Fruit fly (Drosophila melanogaster): Measurements from ENCODE around the gene CG12104.

The CG12104 gene

dm6 chr3L:1578391-1578948 lies 24.0 kb downstream of the CG12104 start (continued):
- TF ChIP-seq dmrt11E (tag; optimal IDR thresholded peaks at IDR 0.05) (no peak), CG31365 (tag; optimal IDR thresholded peaks at IDR 0.05) (no peak), gsb-n (tag; optimal IDR thresholded peaks at IDR 0.05) (no peak), Bdp1 (GFP tag; optimal IDR thresholded peaks at IDR 0.05) (no peak), Hmx (GFP tag; optimal IDR thresholded peaks at IDR 0.05) (no peak), ftz-f1 (GFP tag; optimal IDR thresholded peaks at IDR 0.05) (peak; percentile 2), CG6254 (GFP tag; optimal IDR thresholded peaks at IDR 0.05) (no peak), Dbx (GFP tag; IDR thresholded peaks at IDR 0.05) (no peak), bigmax (GFP tag; optimal IDR thresholded peaks at IDR 0.05) (no peak), CG12104 (GFP tag; optimal IDR thresholded peaks at IDR 0.05) (no peak), nmo (GFP tag; optimal IDR thresholded peaks at IDR 0.05) (peak; percentile 4), tio (GFP tag; optimal IDR thresholded peaks at IDR 0.05) (no peak), Myb (GFP tag; optimal IDR thresholded peaks at IDR 0.05) (no peak), CG8765 (GFP tag; IDR thresholded peaks at IDR 0.05) (no peak), sens (GFP tag) (peak; percentile 88), CG10321 (GFP tag; IDR thresholded peaks at IDR 0.05) (no peak), Fer2 (tag; optimal IDR thresholded peaks at IDR 0.05) (no peak), lov (optimal IDR thresholded peaks at IDR 0.05) (no peak), lov (GFP tag; IDR thresholded peaks at IDR 0.05) (0 out of 3 replicates have a peak, but pooled peaks have one; percentile 57), Awh (GFP tag; IDR thresholded peaks at IDR 0.05) (peak; percentile 59), nerfin-1 (tag; optimal IDR thresholded peaks at IDR 0.05) (no peak), hb (GFP tag; IDR thresholded peaks at IDR 0.05; ENCODE audit: partially characterized antibody) (no peak), CG10959 (GFP tag; IDR thresholded peaks at IDR 0.05) (no peak), Poxn (GFP tag; IDR thresholded peaks at IDR 0.05) (no peak), CG4707 (GFP tag; optimal IDR thresholded peaks at IDR 0.05) (peak; percentile 7), CG17612 (GFP tag; IDR thresholded peaks at IDR 0.05) (no peak), maf-S (GFP tag; optimal IDR thresholded peaks at IDR 0.05) (no peak), BtbVII (GFP tag; optimal IDR thresholded peaks at IDR 0.05) (peak; percentile 69), CG3847 (GFP tag; IDR thresholded peaks at IDR 0.05) (no peak; the same call in 1 of the 2 replicates), CG4404 (GFP tag; IDR thresholded peaks at IDR 0.05) (no peak), Hand (GFP tag; optimal IDR thresholded peaks at IDR 0.05) (no peak), yki (optimal IDR thresholded peaks at IDR 0.05) (no peak), CG17568 (GFP tag; optimal IDR thresholded peaks at IDR 0.05) (peak; percentile 28), Deaf1 (tag; optimal IDR thresholded peaks at IDR 0.05) (no peak), CG1233 (GFP tag; optimal IDR thresholded peaks at IDR 0.05) (no peak), CG9797 (GFP tag; optimal IDR thresholded peaks at IDR 0.05) (no peak), ase (GFP tag; IDR thresholded peaks at IDR 0.05) (peak; percentile 24; the same call in 1 of the 3 replicates), tap (tag; optimal IDR thresholded peaks at IDR 0.05) (peak; percentile 17), fd96Cb (tag; optimal IDR thresholded peaks at IDR 0.05) (peak; percentile 41), hbn (GFP tag; IDR thresholded peaks at IDR 0.05; ENCODE audit: partially characterized antibody) (no peak), CG9932 (GFP tag; IDR thresholded peaks at IDR 0.05) (no peak), CrebB (tag; optimal IDR thresholded peaks at IDR 0.05) (no peak), CG17802 (tag; optimal IDR thresholded peaks at IDR 0.05) (no peak), CG15479 (GFP tag; optimal IDR thresholded peaks at IDR 0.05) (no peak), HLH4C (GFP tag; IDR thresholded peaks at IDR 0.05; ENCODE audit: partially characterized antibody) (no peak), H2.0 (GFP tag; IDR thresholded peaks at IDR 0.05) (no peak), CG17359 (tag; optimal IDR thresholded peaks at IDR 0.05) (peak; percentile 58), cwo (GFP tag; optimal IDR thresholded peaks at IDR 0.05) (peak; percentile 29), disco-r (GFP tag; optimal IDR thresholded peaks at IDR 0.05) (no peak), CkIIα-i1 (GFP tag; IDR thresholded peaks at IDR 0.05) (no peak), az2 (GFP tag; optimal IDR thresholded peaks at IDR 0.05) (peak; percentile 22)
